Worm (Caenorhabditis elegans) whole organism, young adult: ENCODE measurements around the gene srw-77.

Experiments used
- B0336.3 ChIP-seq: fragments of 200-800 bp; sonication (Bioruptor generic); IDR thresholded peaks from 2 replicates; pipeline ENCODE4 v1.3.6; 2022; ENCODE audit warnings: missing genetic modification characterization, missing compliant biosample characterization
- C06A6.2 ChIP-seq: fragments of 200-800 bp; sonication (Bioruptor generic); conservative IDR thresholded peaks from 2 replicates; pipeline ENCODE4 v1.3.6; 2022; ENCODE audit warnings: missing genetic modification characterization, missing compliant biosample characterization
- D2030.7 ChIP-seq: fragments of 200-800 bp; sonication (Bioruptor generic); IDR thresholded peaks from 2 replicates; pipeline ENCODE4 v1.3.6; 2022; ENCODE audit warnings: missing genetic modification reagents, missing genetic modification characterization, missing compliant biosample characterization
- F10E7.11 ChIP-seq: sonication (generic microtip); optimal IDR thresholded peaks from 2 replicates; lab custom pipeline; 2017; ENCODE audit warnings: mild to moderate bottlenecking, missing genetic modification characterization, moderate library complexity, missing compliant biosample characterization
- F33H1.4 ChIP-seq: fragments of 200-800 bp; sonication (Bioruptor generic); IDR thresholded peaks from 2 replicates; pipeline ENCODE4 v1.3.6; 2022; ENCODE audit warnings: missing genetic modification reagents, missing genetic modification characterization, missing compliant biosample characterization
- F55B11.4 ChIP-seq: sonication (generic microtip); optimal IDR thresholded peaks from 2 replicates; lab custom pipeline; 2016; ENCODE audit warnings: missing compliant biosample characterization, missing genetic modification characterization, borderline replicate concordance; ENCODE audit not compliant: insufficient read depth
- Y53F4B.3 ChIP-seq: fragments of 200-800 bp; sonication (Bioruptor generic); IDR thresholded peaks from 2 replicates; pipeline ENCODE4 v1.3.6; 2022; ENCODE audit warnings: missing genetic modification reagents, missing genetic modification characterization, missing compliant biosample characterization
- Y67H2A.10 ChIP-seq: fragments of 200-800 bp; sonication (Bioruptor generic); conservative IDR thresholded peaks from 2 replicates; pipeline ENCODE4 v1.3.6; 2022; ENCODE audit warnings: missing genetic modification reagents, missing genetic modification characterization, missing compliant biosample characterization
- Y95B8A.8 ChIP-seq: fragments of 200-800 bp; sonication (Bioruptor generic); IDR thresholded peaks from 2 replicates; pipeline ENCODE4 v1.3.6; 2022; ENCODE audit warnings: missing genetic modification reagents, missing genetic modification characterization, missing compliant biosample characterization
- akir-1 ChIP-seq: fragments of 200-800 bp; sonication (Bioruptor generic); optimal IDR thresholded peaks from 2 replicates; lab custom pipeline; 2018; ENCODE audit warnings: mild to moderate bottlenecking, missing genetic modification characterization, moderate library complexity, missing compliant biosample characterization
- aptf-2 ChIP-seq: fragments of 200-800 bp; sonication (Bioruptor generic); conservative IDR thresholded peaks from 2 replicates; pipeline ENCODE4 v1.3.6; 2022; ENCODE audit warnings: missing genetic modification reagents, missing genetic modification characterization, missing compliant biosample characterization
- cebp-1 ChIP-seq, 2 experiments: fragments of 200-800 bp in 1 of 2; sonication (Bioruptor generic) in 1 of 2; sonication (generic microtip) in 1 of 2; IDR thresholded peaks in 1 of 2; optimal IDR thresholded peaks in 1 of 2; 2 replicates each; pipeline versions ENCODE4 v1.3.6 to Lab custom; 2017 to 2022; ENCODE audit warnings: missing compliant biosample characterization in 2 of 2, missing genetic modification characterization in 2 of 2, mild to moderate bottlenecking in 1 of 2, missing genetic modification reagents in 1 of 2, moderate library complexity in 1 of 2
- ceh-27 ChIP-seq: fragments of 200-800 bp; sonication (Bioruptor generic); optimal IDR thresholded peaks from 2 replicates; lab custom pipeline; 2018; ENCODE audit warnings: mild to moderate bottlenecking, missing genetic modification characterization, moderate library complexity, missing compliant biosample characterization
- egl-18 ChIP-seq: fragments of 200-800 bp; sonication (Bioruptor generic); IDR thresholded peaks from 2 replicates; pipeline ENCODE4 v1.3.6; 2022; ENCODE audit warnings: missing genetic modification reagents, missing genetic modification characterization, missing compliant biosample characterization
- egl-44 ChIP-seq: fragments of 200-800 bp; sonication (Bioruptor generic); IDR thresholded peaks from 2 replicates; pipeline ENCODE4 v1.3.6; 2022; ENCODE audit warnings: missing genetic modification reagents, missing genetic modification characterization, missing compliant biosample characterization
- ekl-4 ChIP-seq: fragments of 200-800 bp; sonication (Bioruptor generic); IDR thresholded peaks from 2 replicates; pipeline ENCODE4 v1.3.6; 2022; ENCODE audit warnings: missing genetic modification reagents, missing genetic modification characterization, missing compliant biosample characterization
- hlh-26 ChIP-seq: fragments of 200-800 bp; sonication (Bioruptor generic); conservative IDR thresholded peaks from 2 replicates; pipeline ENCODE4 v1.3.6; 2022; ENCODE audit warnings: missing genetic modification reagents, missing genetic modification characterization, missing compliant biosample characterization
- hmg-1.2 ChIP-seq: fragments of 200-800 bp; sonication (Bioruptor generic); IDR thresholded peaks from 2 replicates; pipeline ENCODE4 v1.3.6; 2022; ENCODE audit warnings: missing genetic modification reagents, missing genetic modification characterization, missing compliant biosample characterization
- lag-1 ChIP-seq: fragments of 200-800 bp; sonication (Bioruptor generic); IDR thresholded peaks from 2 replicates; pipeline ENCODE4 v1.3.6; 2022; ENCODE audit warnings: missing genetic modification reagents, missing genetic modification characterization, missing compliant biosample characterization
- let-526 ChIP-seq: fragments of 200-800 bp; sonication (Bioruptor generic); IDR thresholded peaks from 2 replicates; pipeline ENCODE4 v1.3.6; 2022; ENCODE audit warnings: missing genetic modification reagents, missing genetic modification characterization, missing compliant biosample characterization
- let-607 ChIP-seq, 2 experiments: fragments of 200-800 bp in 1 of 2; sonication (Bioruptor generic) in 1 of 2; sonication (generic microtip) in 1 of 2; optimal IDR thresholded peaks; 2 replicates each; lab custom pipeline; 2016 to 2018; ENCODE audit warnings: mild to moderate bottlenecking in 2 of 2, missing compliant biosample characterization in 2 of 2, missing genetic modification characterization in 2 of 2, moderate library complexity in 2 of 2, missing genotype in 1 of 2
- nfya-1 ChIP-seq: sonication (generic microtip); optimal IDR thresholded peaks from 2 replicates; lab custom pipeline; 2017; ENCODE audit warnings: antibody characterized with exemption, missing compliant biosample characterization, missing genetic modification characterization, borderline replicate concordance; ENCODE audit not compliant: insufficient read depth
- nhr-27 ChIP-seq: fragments of 200-800 bp; sonication (Bioruptor generic); optimal IDR thresholded peaks from 2 replicates; lab custom pipeline; 2018; ENCODE audit warnings: mild to moderate bottlenecking, missing genetic modification characterization, moderate library complexity, missing compliant biosample characterization
- nhr-80 ChIP-seq: sonication (generic microtip); optimal IDR thresholded peaks from 2 replicates; lab custom pipeline; 2016; ENCODE audit warnings: missing genetic modification characterization, missing compliant biosample characterization
- pha-4 ChIP-seq: fragments of 150-350 bp; sonication (generic microtip); optimal IDR thresholded peaks from 2 replicates; lab custom pipeline; 2014; ENCODE audit warnings: missing biosample characterization, missing genetic modification reagents, missing genetic modification characterization
- snpc-1.3 ChIP-seq: sonication (generic microtip); optimal IDR thresholded peaks from 2 replicates; lab custom pipeline; 2017; ENCODE audit warnings: missing genetic modification characterization, mild to moderate bottlenecking, missing compliant biosample characterization, antibody characterized with exemption, moderate library complexity, missing genotype, missing genetic modification reagents; ENCODE audit not compliant: insufficient read depth
- snpc-3.4 ChIP-seq: sonication (generic microtip); optimal IDR thresholded peaks from 2 replicates; lab custom pipeline; 2017; ENCODE audit warnings: missing genetic modification characterization, mild to moderate bottlenecking, missing compliant biosample characterization, antibody characterized with exemption, moderate library complexity, missing genotype, missing genetic modification reagents
- tlf-1 ChIP-seq: fragments of 200-800 bp; sonication (Bioruptor generic); optimal IDR thresholded peaks from 2 replicates; lab custom pipeline; 2018; ENCODE audit warnings: mild to moderate bottlenecking, missing genetic modification characterization, missing compliant biosample characterization
- unc-130 ChIP-seq: sonication (generic microtip); optimal IDR thresholded peaks from 2 replicates; lab custom pipeline; 2016; ENCODE audit warnings: missing genetic modification reagents, missing genetic modification characterization, missing compliant biosample characterization
- ztf-26 ChIP-seq: sonication (generic microtip); optimal IDR thresholded peaks from 2 replicates; lab custom pipeline; 2017; ENCODE audit warnings: missing genetic modification characterization, missing compliant biosample characterization
- ztf-28 ChIP-seq: fragments of 200-800 bp; sonication (Bioruptor generic); IDR thresholded peaks from 2 replicates; pipeline ENCODE4 v1.3.6; 2022; ENCODE audit warnings: missing genetic modification reagents, missing genetic modification characterization, missing compliant biosample characterization

srw-77 gene

ce11 chrV:16617462-16617861, 26.0 kb downstream of the srw-77 start, which contains the start of gene Y70C5A.4:
Gene Y70C5A.4, plus strand, starts transcription at chrV:16617762.
- TF ChIP-seq lag-1 (GFP tag; lab: Robert Waterston, UW) (no peak), B0336.3 (GFP tag; lab: Robert Waterston, UW) (no peak), egl-44 (no peak), nfya-1 (tag; lab: Kevin White, UChicago) (no peak), pha-4 (tag; lab: Kevin White, UChicago) (no peak), snpc-1.3 (tag; lab: Kevin White, UChicago) (no peak), F55B11.4 (tag; lab: Kevin White, UChicago) (no peak), akir-1 (GFP tag; lab: Kevin White, UChicago) (no peak), cebp-1 (GFP tag; IDR thresholded peaks at IDR 0.05; lab: Robert Waterston, UW) (no peak), cebp-1 (tag; optimal IDR thresholded peaks at IDR 0.05; lab: Kevin White, UChicago) (no peak), let-607 (tag; optimal IDR thresholded peaks at IDR 0.05; lab: Kevin White, UChicago) (no peak), Y95B8A.8 (GFP tag; lab: Robert Waterston, UW) (no peak), hmg-1.2 (GFP tag; lab: Robert Waterston, UW) (no peak), tlf-1 (no peak), D2030.7 (GFP tag; lab: Robert Waterston, UW) (no peak), hlh-26 (no peak), F10E7.11 (no peak), C06A6.2 (GFP tag; lab: Robert Waterston, UW) (no peak), ekl-4 (GFP tag; lab: Robert Waterston, UW) (no peak)

ce11 chrV:16610791-16611385, 32.6 kb downstream of the srw-77 start, which contains the start of gene srw-54:
Gene srw-54, plus strand, starts transcription at chrV:16611335.
- no peak for TF ChIP-seq unc-130 (GFP tag; lab: Kevin White, UChicago)
- no peak for TF ChIP-seq egl-18 (GFP tag; lab: Robert Waterston, UW)
- no peak for TF ChIP-seq F33H1.4 (GFP tag; lab: Robert Waterston, UW)
- TF ChIP-seq let-607 (tag; optimal IDR thresholded peaks at IDR 0.05; lab: Kevin White, UChicago): no peak
- TF ChIP-seq ceh-27 (GFP tag; lab: Kevin White, UChicago): no peak
- TF ChIP-seq nhr-80 (tag; lab: Kevin White, UChicago): peak; percentile 8
- TF ChIP-seq nfya-1 (tag; lab: Kevin White, UChicago): no peak
- no peak for TF ChIP-seq Y53F4B.3 (GFP tag; lab: Robert Waterston, UW)
- TF ChIP-seq, all 124 proteins: peak for 1

- TF ChIP-seq nhr-80 (tag; lab: Kevin White, UChicago): peak; percentile 42
- no peak for TF ChIP-seq nhr-27 (tag; lab: Kevin White, UChicago)
- no peak for TF ChIP-seq aptf-2 (GFP tag; lab: Robert Waterston, UW)
Measured at ce11 chrV:16610094-16610493, 33.4 kb downstream of the srw-77 start.

ce11 chrV:16608478-16608877, 35.0 kb downstream of the srw-77 start:
- no peak for TF ChIP-seq ztf-28 (GFP tag; lab: Robert Waterston, UW)

ce11 chrV:16606313-16606712, 37.1 kb downstream of the srw-77 start, which contains the start of gene Y32B12C.1:
Gene Y32B12C.1, plus strand, starts transcription at chrV:16606613.
- TF ChIP-seq let-526 (GFP tag; lab: Robert Waterston, UW): no peak
- no peak for TF ChIP-seq ztf-26 (tag; lab: Kevin White, UChicago)
- TF ChIP-seq snpc-3.4: no peak
- no peak for TF ChIP-seq Y67H2A.10 (GFP tag; lab: Robert Waterston, UW)
- TF ChIP-seq, all 124 proteins: peak for 0
